Fruit fly (Drosophila melanogaster) whole organism, embryonic: ENCODE data around the gene CG5157.
A peak's percentile ranks its signal among the peaks of the same experiment; 100 is the strongest.

ENCODE experiments used
- Atf-2 ChIP-seq: fragments of 200-800 bp; sonication (Bioruptor generic); optimal IDR thresholded peaks from 2 replicates; lab custom pipeline; 2016; ENCODE audit warnings: missing biosample characterization, missing genetic modification characterization
- CG10267 ChIP-seq: fragments of 200-800 bp; sonication (Bioruptor generic); optimal IDR thresholded peaks from 2 replicates; lab custom pipeline; 2018; ENCODE audit warnings: missing biosample characterization, mild to moderate bottlenecking, missing genetic modification characterization, moderate library complexity
- CG10462 ChIP-seq: fragments of 200-800 bp; sonication (Bioruptor generic); optimal IDR thresholded peaks from 2 replicates; lab custom pipeline; 2016; ENCODE audit warnings: missing biosample characterization, missing genetic modification characterization
- CG11398 ChIP-seq: fragments of 200-800 bp; sonication (Bioruptor generic); optimal IDR thresholded peaks from 2 replicates; lab custom pipeline; 2016; ENCODE audit warnings: missing biosample characterization, missing genetic modification characterization
- CG11456 ChIP-seq: fragments of 200-800 bp; sonication (Bioruptor generic); IDR thresholded peaks from 3 replicates; pipeline ENCODE4 v1.3.6; 2022; ENCODE audit warnings: missing biosample characterization, missing genetic modification characterization
- CG13894 ChIP-seq: fragments of 200-800 bp; sonication (Bioruptor generic); optimal IDR thresholded peaks from 3 replicates; lab custom pipeline; 2018; ENCODE audit warnings: missing biosample characterization, mild to moderate bottlenecking, missing genetic modification characterization, moderate library complexity
- CG14014 ChIP-seq: fragments of 200-800 bp; sonication (Bioruptor generic); IDR thresholded peaks from 2 replicates; pipeline ENCODE4 v1.3.6; 2022; ENCODE audit warnings: missing biosample characterization, missing genetic modification characterization
- CG14050 ChIP-seq: fragments of 200-800 bp; sonication (Bioruptor generic); IDR thresholded peaks from 3 replicates; pipeline ENCODE4 v1.3.6; 2022; ENCODE audit warnings: missing biosample characterization, missing genetic modification characterization
- CG14860 ChIP-seq: fragments of 200-800 bp; sonication (Bioruptor generic); IDR thresholded peaks from 3 replicates; pipeline ENCODE4 v1.3.6; 2022; ENCODE audit warnings: missing biosample characterization, missing genetic modification characterization; ENCODE audit not compliant: partially characterized antibody
- CG17912 ChIP-seq: fragments of 200-800 bp; sonication (Bioruptor generic); optimal IDR thresholded peaks from 2 replicates; lab custom pipeline; 2018; ENCODE audit warnings: missing biosample characterization, mild to moderate bottlenecking, missing genetic modification characterization
- CG18476 ChIP-seq: fragments of 200-800 bp; sonication (Bioruptor generic); optimal IDR thresholded peaks from 2 replicates; lab custom pipeline; 2016; ENCODE audit warnings: missing biosample characterization, mild to moderate bottlenecking, missing genetic modification characterization
- CG18619 ChIP-seq: fragments of 200-800 bp; sonication (Bioruptor generic); optimal IDR thresholded peaks from 3 replicates; lab custom pipeline; 2017; ENCODE audit warnings: missing biosample characterization, mild to moderate bottlenecking, missing genetic modification characterization
- CG2120 ChIP-seq: fragments of 200-800 bp; sonication (Bioruptor generic); optimal IDR thresholded peaks from 3 replicates; lab custom pipeline; 2016; ENCODE audit warnings: missing biosample characterization, missing genetic modification characterization
- CG2889 ChIP-seq: fragments of 200-800 bp; sonication (Bioruptor generic); IDR thresholded peaks from 3 replicates; pipeline ENCODE4 v1.3.6; 2022; ENCODE audit warnings: missing biosample characterization, missing genetic modification characterization
- CG30020 ChIP-seq: fragments of 200-800 bp; optimal IDR thresholded peaks from 2 replicates; lab custom pipeline; 2019; ENCODE audit warnings: missing biosample characterization, mild to moderate bottlenecking, missing genetic modification characterization, moderate library complexity
- CG30403 ChIP-seq: fragments of 200-800 bp; sonication (Bioruptor generic); optimal IDR thresholded peaks from 3 replicates; lab custom pipeline; 2016; ENCODE audit warnings: missing biosample characterization, missing genetic modification characterization
- CG3065 ChIP-seq: fragments of 200-800 bp; sonication (Bioruptor generic); optimal IDR thresholded peaks from 2 replicates; lab custom pipeline; 2016; ENCODE audit warnings: missing biosample characterization, missing genetic modification characterization
- CG3163 ChIP-seq: fragments of 200-800 bp; sonication (Bioruptor generic); optimal IDR thresholded peaks from 3 replicates; lab custom pipeline; 2016; ENCODE audit warnings: missing biosample characterization, missing genetic modification characterization
- CG34422 ChIP-seq: fragments of 200-800 bp; sonication (Bioruptor generic); IDR thresholded peaks from 3 replicates; pipeline ENCODE4 v1.3.6; 2022; ENCODE audit warnings: missing biosample characterization, missing genetic modification characterization
- CG3847 ChIP-seq: fragments of 200-800 bp; sonication (Bioruptor generic); IDR thresholded peaks from 2 replicates; pipeline ENCODE4 v1.3.6; 2022; ENCODE audit warnings: missing biosample characterization, missing genetic modification characterization
- CG42726 ChIP-seq: fragments of 200-800 bp; sonication (Bioruptor generic); IDR thresholded peaks from 2 replicates; pipeline ENCODE4 v1.3.6; 2022; ENCODE audit warnings: missing biosample characterization, missing genetic modification characterization; ENCODE audit not compliant: partially characterized antibody
- CG8944 ChIP-seq: fragments of 200-800 bp; sonication (Bioruptor generic); optimal IDR thresholded peaks from 3 replicates; lab custom pipeline; 2016; ENCODE audit warnings: missing biosample characterization, missing genetic modification characterization
- Camta ChIP-seq: fragments of 200-800 bp; sonication (Bioruptor generic); optimal IDR thresholded peaks from 2 replicates; lab custom pipeline; 2016; ENCODE audit warnings: missing biosample characterization, missing genetic modification characterization
- Chrac-16 ChIP-seq: fragments of 200-800 bp; sonication (Bioruptor generic); optimal IDR thresholded peaks from 3 replicates; lab custom pipeline; 2016; ENCODE audit warnings: missing biosample characterization, missing genetic modification characterization
- Elba2 ChIP-seq: fragments of 200-800 bp; sonication (Bioruptor generic); optimal IDR thresholded peaks from 3 replicates; lab custom pipeline; 2016; ENCODE audit warnings: missing biosample characterization, missing genetic modification characterization
- Hey ChIP-seq: fragments of 200-800 bp; sonication (Bioruptor generic); optimal IDR thresholded peaks from 3 replicates; lab custom pipeline; 2018; ENCODE audit warnings: missing biosample characterization, mild to moderate bottlenecking, missing genetic modification characterization
- MESR4 ChIP-seq: fragments of 200-800 bp; sonication (Bioruptor generic); optimal IDR thresholded peaks from 2 replicates; lab custom pipeline; 2018; ENCODE audit warnings: missing biosample characterization, mild to moderate bottlenecking, missing genetic modification characterization, moderate library complexity
- Mes4 ChIP-seq: fragments of 200-800 bp; sonication (Bioruptor generic); optimal IDR thresholded peaks from 2 replicates; lab custom pipeline; 2016; ENCODE audit warnings: missing biosample characterization, missing genetic modification characterization
- Mrtf ChIP-seq: fragments of 200-800 bp; sonication (Bioruptor generic); IDR thresholded peaks from 3 replicates; pipeline ENCODE4 v1.3.6; 2022; ENCODE audit warnings: missing biosample characterization, missing genetic modification characterization
- Myb ChIP-seq: fragments of 200-800 bp; sonication (Bioruptor generic); optimal IDR thresholded peaks from 2 replicates; lab custom pipeline; 2016; ENCODE audit warnings: missing biosample characterization, missing genetic modification characterization
- Nf-YA ChIP-seq: fragments of 200-800 bp; sonication (Bioruptor generic); IDR thresholded peaks from 2 replicates; pipeline ENCODE4 v1.3.6; 2022; ENCODE audit warnings: missing biosample characterization, missing genetic modification characterization
- Optix ChIP-seq: fragments of 200-800 bp; sonication (Bioruptor generic); IDR thresholded peaks from 3 replicates; pipeline ENCODE4 v1.3.6; 2022; ENCODE audit warnings: missing biosample characterization, missing genetic modification characterization
- Pdp1 ChIP-seq, 2 experiments: fragments of 200-800 bp; sonication (Bioruptor generic); optimal IDR thresholded peaks; 3 replicates each; lab custom pipeline; 2016; ENCODE audit warnings: missing biosample characterization in 2 of 2, missing genetic modification characterization in 2 of 2, mild to moderate bottlenecking in 1 of 2, moderate library complexity in 1 of 2
- Sry-δ ChIP-seq: fragments of 200-800 bp; sonication (Bioruptor generic); optimal IDR thresholded peaks from 2 replicates; lab custom pipeline; 2016; ENCODE audit warnings: missing biosample characterization, missing genetic modification characterization
- caup ChIP-seq: fragments of 200-800 bp; sonication (Bioruptor generic); optimal IDR thresholded peaks from 3 replicates; lab custom pipeline; 2017; ENCODE audit warnings: missing biosample characterization, mild to moderate bottlenecking, missing genetic modification characterization, moderate library complexity; ENCODE audit not compliant: severe bottlenecking
- esg ChIP-seq: fragments of 200-800 bp; sonication (Bioruptor generic); conservative IDR thresholded peaks from 2 replicates; pipeline ENCODE4 v1.3.6; 2022; ENCODE audit warnings: missing biosample characterization, missing genetic modification characterization
- fd64A ChIP-seq: fragments of 200-800 bp; sonication (Bioruptor generic); optimal IDR thresholded peaks from 3 replicates; lab custom pipeline; 2018; ENCODE audit warnings: missing biosample characterization, mild to moderate bottlenecking, missing genetic modification characterization
- fu2 ChIP-seq: fragments of 200-800 bp; sonication (Bioruptor generic); optimal IDR thresholded peaks from 2 replicates; lab custom pipeline; 2016; ENCODE audit warnings: missing biosample characterization, missing genetic modification characterization
- gfzf ChIP-seq: fragments of 200-800 bp; sonication (Bioruptor generic); optimal IDR thresholded peaks from 2 replicates; lab custom pipeline; 2016; ENCODE audit warnings: missing biosample characterization, mild to moderate bottlenecking, missing genetic modification characterization, moderate library complexity
- ham ChIP-seq: fragments of 200-800 bp; sonication (Bioruptor generic); IDR thresholded peaks from 2 replicates; pipeline ENCODE4 v1.3.6; 2022; ENCODE audit warnings: missing biosample characterization, missing genetic modification characterization
- hbn ChIP-seq: fragments of 200-800 bp; sonication (Bioruptor generic); IDR thresholded peaks from 2 replicates; pipeline ENCODE4 v1.3.6; 2022; ENCODE audit warnings: missing biosample characterization, missing genetic modification characterization; ENCODE audit not compliant: partially characterized antibody
- lov ChIP-seq, 2 experiments: fragments of 200-800 bp in 1 of 2; fragments of >200 bp in 1 of 2; sonication (Bioruptor generic) in 1 of 2; IDR thresholded peaks in 1 of 2; optimal IDR thresholded peaks in 1 of 2; 2 replicates in 1 of 2; 3 replicates in 1 of 2; pipeline versions ENCODE4 v1.3.6 to Lab custom; 2017 to 2022; ENCODE audit warnings: missing biosample characterization in 1 of 2, missing genetic modification characterization in 1 of 2
- odd ChIP-seq: fragments of 200-800 bp; sonication (Bioruptor generic); optimal IDR thresholded peaks from 2 replicates; lab custom pipeline; 2017; ENCODE audit warnings: missing biosample characterization, mild to moderate bottlenecking, missing genetic modification characterization
- p53 ChIP-seq: fragments of 200-800 bp; sonication (Bioruptor generic); optimal IDR thresholded peaks from 2 replicates; lab custom pipeline; 2016; ENCODE audit warnings: missing biosample characterization, missing genetic modification characterization
- pros ChIP-seq: fragments of 200-800 bp; sonication (Bioruptor generic); optimal IDR thresholded peaks from 3 replicates; lab custom pipeline; 2019; ENCODE audit warnings: missing biosample characterization, mild to moderate bottlenecking, missing genetic modification characterization, moderate library complexity
- schlank ChIP-seq: fragments of 200-800 bp; sonication (Bioruptor generic); optimal IDR thresholded peaks from 2 replicates; lab custom pipeline; 2018; ENCODE audit warnings: missing biosample characterization, mild to moderate bottlenecking, missing genetic modification characterization
- sna ChIP-seq: fragments of 200-800 bp; sonication (Bioruptor generic); IDR thresholded peaks from 2 replicates; pipeline ENCODE4 v1.3.6; 2022; ENCODE audit warnings: missing biosample characterization, missing genetic modification characterization; ENCODE audit not compliant: partially characterized antibody
- tap ChIP-seq: fragments of 200-800 bp; optimal IDR thresholded peaks from 3 replicates; lab custom pipeline; 2019; ENCODE audit warnings: missing biosample characterization, mild to moderate bottlenecking, missing genetic modification characterization, moderate library complexity
- zen2 ChIP-seq: fragments of 200-800 bp; sonication (Bioruptor generic); IDR thresholded peaks from 3 replicates; pipeline ENCODE4 v1.3.6; 2022; ENCODE audit warnings: missing biosample characterization, missing genetic modification characterization; ENCODE audit not compliant: partially characterized antibody

The CG5157 gene

dm6 chr3L:16161847-16162556 lies 24.3 kb upstream of the CG5157 start (continued):
- TF ChIP-seq CG14050 (GFP tag; lab: Robert Waterston, UW) (peak; percentile 13; the same call in 1 of the 3 replicates), p53 (GFP tag; lab: Kevin White, UChicago) (no peak), schlank (tag; lab: Kevin White, UChicago) (peak; percentile 11), Elba2 (GFP tag; lab: Kevin White, UChicago) (no peak), Mrtf (peak; percentile 33; the same call in 1 of the 3 replicates), fd64A (GFP tag; lab: Kevin White, UChicago) (no peak), Camta (GFP tag; lab: Kevin White, UChicago) (peak; percentile 59), CG8944 (GFP tag; lab: Kevin White, UChicago) (peak; percentile 33), CG2889 (no peak), pros (GFP tag; lab: Kevin White, UChicago) (no peak), CG3065 (no peak), hbn (GFP tag; lab: Robert Waterston, UW) (no peak), Mes4 (peak; percentile 42), CG18619 (GFP tag; lab: Kevin White, UChicago) (peak; percentile 76), CG11398 (peak; percentile 34), tap (tag; lab: Kevin White, UChicago) (peak; percentile 41), Chrac-16 (GFP tag; lab: Kevin White, UChicago) (peak; percentile 62), Sry-δ (GFP tag; lab: Kevin White, UChicago) (peak; percentile 14), MESR4 (no peak), zen2 (GFP tag; lab: Robert Waterston, UW) (no peak), CG17912 (GFP tag; lab: Kevin White, UChicago) (no peak), CG13894 (tag; lab: Kevin White, UChicago) (peak; percentile 78), CG11456 (no peak), CG3163 (GFP tag; lab: Kevin White, UChicago) (peak; percentile 88), CG14860 (no peak), Optix (GFP tag; lab: Robert Waterston, UW) (no peak), CG42726 (GFP tag; lab: Robert Waterston, UW) (no peak), CG10267 (tag; lab: Kevin White, UChicago) (peak; percentile 54), fu2 (peak; percentile 84), Nf-YA (GFP tag; lab: Robert Waterston, UW) (no peak), gfzf (GFP tag; lab: Kevin White, UChicago) (no peak), CG3847 (GFP tag; lab: Robert Waterston, UW) (peak; percentile 67), CG14014 (GFP tag; lab: Robert Waterston, UW) (peak; percentile 55), sna (GFP tag; lab: Robert Waterston, UW) (no peak), Pdp1 (GFP tag; optimal IDR thresholded peaks at IDR 0.05; lab: Kevin White, UChicago) (peak; percentile 43 to 62), Hey (peak; percentile 19), CG18476 (GFP tag; lab: Kevin White, UChicago) (peak; percentile 48), caup (GFP tag; lab: Kevin White, UChicago) (peak; percentile 80), Myb (GFP tag; lab: Kevin White, UChicago) (peak; percentile 64), CG30403 (GFP tag; lab: Kevin White, UChicago) (peak; percentile 68), CG2120 (peak; percentile 90), ham (GFP tag; lab: Robert Waterston, UW) (no peak), Atf-2 (GFP tag; lab: Kevin White, UChicago) (peak; percentile 48), CG30020 (tag; lab: Kevin White, UChicago) (no peak), odd (GFP tag; lab: Kevin White, UChicago) (peak; percentile 67), lov (optimal IDR thresholded peaks at IDR 0.05; lab: Kevin White, UChicago) (no peak), lov (GFP tag; IDR thresholded peaks at IDR 0.05; lab: Robert Waterston, UW) (no peak), CG34422 (GFP tag; lab: Robert Waterston, UW) (peak; percentile 27; the same call in 2 of the 3 replicates), esg (peak; percentile 59), CG10462 (GFP tag; lab: Kevin White, UChicago) (peak; percentile 7)
